Worm (Caenorhabditis elegans) whole organism, L2 larva: ENCODE data around the gene rbm-7.

ENCODE experiments used
- C34F6.9 ChIP-seq: fragments of 150-350 bp; optimal IDR thresholded peaks from 2 replicates; lab custom pipeline; 2014; ENCODE audit warnings: missing biosample characterization, missing genetic modification characterization
- F13H6.1 ChIP-seq: sonication (generic microtip); optimal IDR thresholded peaks from 2 replicates; lab custom pipeline; 2016; ENCODE audit warnings: missing genetic modification characterization, missing compliant biosample characterization
- R02D3.7 ChIP-seq: fragments of 150-350 bp; optimal IDR thresholded peaks from 2 replicates; lab custom pipeline; 2014; ENCODE audit warnings: missing biosample characterization, missing genetic modification characterization
- Y55F3AM.14 ChIP-seq: fragments of 200-800 bp; sonication (Bioruptor generic); optimal IDR thresholded peaks from 2 replicates; lab custom pipeline; 2018; ENCODE audit warnings: mild to moderate bottlenecking, missing genetic modification characterization, missing compliant biosample characterization
- ZK546.5 ChIP-seq: sonication (generic microtip); optimal IDR thresholded peaks from 2 replicates; lab custom pipeline; 2017; ENCODE audit warnings: missing biosample characterization, missing genetic modification characterization
- alr-1 ChIP-seq: fragments of 150-350 bp; optimal IDR thresholded peaks from 2 replicates; lab custom pipeline; 2014; ENCODE audit warnings: missing biosample characterization, missing genetic modification characterization
- aly-2 ChIP-seq: fragments of 150-350 bp; optimal IDR thresholded peaks from 2 replicates; lab custom pipeline; 2014; ENCODE audit warnings: missing biosample characterization, missing genetic modification characterization
- ama-1 ChIP-seq: fragments of 150-350 bp; optimal IDR thresholded peaks from 2 replicates; lab custom pipeline; 2018; ENCODE audit warnings: inconsistent platforms
- blmp-1 ChIP-seq: sonication (generic microtip); optimal IDR thresholded peaks from 2 replicates; lab custom pipeline; 2017; ENCODE audit warnings: missing genetic modification characterization, mild to moderate bottlenecking, missing compliant biosample characterization, antibody characterized with exemption, moderate library complexity; ENCODE audit not compliant: insufficient read depth
- ceh-16 ChIP-seq: fragments of 150-350 bp; optimal IDR thresholded peaks from 2 replicates; lab custom pipeline; 2014; ENCODE audit warnings: missing biosample characterization, missing genetic modification characterization
- ceh-82 ChIP-seq: fragments of 150-350 bp; optimal IDR thresholded peaks from 2 replicates; lab custom pipeline; 2014; ENCODE audit warnings: missing biosample characterization, missing genetic modification characterization
- crh-2 ChIP-seq: sonication (generic microtip); optimal IDR thresholded peaks from 2 replicates; lab custom pipeline; 2017; ENCODE audit warnings: missing biosample characterization, missing genetic modification characterization
- dmd-4 ChIP-seq: sonication (generic microtip); optimal IDR thresholded peaks from 2 replicates; lab custom pipeline; 2017; ENCODE audit warnings: missing biosample characterization, missing genetic modification characterization
- egl-27 ChIP-seq: sonication (generic microtip); optimal IDR thresholded peaks from 3 replicates; lab custom pipeline; 2017; ENCODE audit warnings: missing biosample characterization, missing genetic modification reagents, missing genetic modification characterization
- elt-1 ChIP-seq: fragments of 150-350 bp; optimal IDR thresholded peaks from 2 replicates; lab custom pipeline; 2014; ENCODE audit warnings: missing biosample characterization, missing genetic modification characterization
- elt-3 ChIP-seq: sonication (generic microtip); optimal IDR thresholded peaks from 2 replicates; lab custom pipeline; 2017; ENCODE audit warnings: missing biosample characterization, missing genetic modification characterization
- fos-1 ChIP-seq: fragments of 150-350 bp; optimal IDR thresholded peaks from 2 replicates; lab custom pipeline; 2014; ENCODE audit warnings: missing biosample characterization, missing genetic modification characterization
- gmeb-1 ChIP-seq: fragments of 150-350 bp; optimal IDR thresholded peaks from 2 replicates; lab custom pipeline; 2014; ENCODE audit warnings: missing biosample characterization, missing genetic modification characterization
- lin-11 ChIP-seq: fragments of 150-350 bp; sonication (generic microtip); optimal IDR thresholded peaks from 2 replicates; lab custom pipeline; 2014; ENCODE audit warnings: missing biosample characterization, missing genetic modification characterization, inconsistent platforms, mixed read lengths
- lin-13 ChIP-seq: fragments of 150-350 bp; optimal IDR thresholded peaks from 2 replicates; lab custom pipeline; 2014; ENCODE audit warnings: missing biosample characterization, missing genetic modification reagents, missing genetic modification characterization
- lin-39 ChIP-seq: fragments of 150-350 bp; optimal IDR thresholded peaks from 2 replicates; lab custom pipeline; 2014; ENCODE audit warnings: missing biosample characterization, missing genetic modification reagents, missing genetic modification characterization
- lsy-2 ChIP-seq, 2 experiments: fragments of 150-350 bp in 1 of 2; sonication (generic microtip) in 1 of 2; optimal IDR thresholded peaks; 2 replicates each; lab custom pipeline; 2014 to 2017; ENCODE audit warnings: missing biosample characterization in 2 of 2, missing genetic modification characterization in 2 of 2
- mab-5 ChIP-seq: fragments of 150-350 bp; optimal IDR thresholded peaks from 2 replicates; lab custom pipeline; 2014; ENCODE audit warnings: missing biosample characterization, missing genetic modification characterization
- mbf-1 ChIP-seq: sonication (generic microtip); optimal IDR thresholded peaks from 2 replicates; lab custom pipeline; 2017; ENCODE audit warnings: missing biosample characterization, missing genetic modification characterization
- mdl-1 ChIP-seq, 2 experiments: fragments of 150-350 bp in 1 of 2; sonication (generic microtip) in 1 of 2; optimal IDR thresholded peaks; 2 replicates each; lab custom pipeline; 2017; ENCODE audit warnings: missing biosample characterization in 2 of 2, missing genetic modification characterization in 2 of 2
- nhr-10 ChIP-seq: sonication (generic microtip); optimal IDR thresholded peaks from 2 replicates; lab custom pipeline; 2017; ENCODE audit warnings: missing biosample characterization, missing genetic modification characterization
- nhr-11 ChIP-seq: fragments of 150-350 bp; optimal IDR thresholded peaks from 2 replicates; lab custom pipeline; 2014; ENCODE audit warnings: missing biosample characterization, missing genetic modification characterization
- nhr-12 ChIP-seq: fragments of 150-350 bp; optimal IDR thresholded peaks from 2 replicates; lab custom pipeline; 2014; ENCODE audit warnings: missing biosample characterization, missing genetic modification characterization
- nhr-129 ChIP-seq: fragments of 150-350 bp; optimal IDR thresholded peaks from 2 replicates; lab custom pipeline; 2014; ENCODE audit warnings: missing biosample characterization, missing genetic modification characterization
- nhr-21 ChIP-seq: fragments of 150-350 bp; optimal IDR thresholded peaks from 2 replicates; lab custom pipeline; 2014; ENCODE audit warnings: missing biosample characterization, missing genetic modification characterization
- nhr-23 ChIP-seq: fragments of 150-350 bp; optimal IDR thresholded peaks from 2 replicates; lab custom pipeline; 2014; ENCODE audit warnings: missing biosample characterization, missing genetic modification reagents, missing genetic modification characterization
- nhr-237 ChIP-seq: fragments of 150-350 bp; optimal IDR thresholded peaks from 2 replicates; lab custom pipeline; 2014; ENCODE audit warnings: missing biosample characterization, missing genetic modification characterization
- nhr-25 ChIP-seq: fragments of 150-350 bp; sonication (generic microtip); optimal IDR thresholded peaks from 3 replicates; lab custom pipeline; 2014; ENCODE audit warnings: missing biosample characterization, missing genetic modification characterization
- nhr-6 ChIP-seq: fragments of 150-350 bp; optimal IDR thresholded peaks from 2 replicates; lab custom pipeline; 2014; ENCODE audit warnings: missing biosample characterization, missing genetic modification characterization
- nhr-77 ChIP-seq: fragments of 150-350 bp; optimal IDR thresholded peaks from 2 replicates; lab custom pipeline; 2014; ENCODE audit warnings: missing biosample characterization, missing genetic modification characterization
- peb-1 ChIP-seq: fragments of 150-350 bp; optimal IDR thresholded peaks from 2 replicates; lab custom pipeline; 2014; ENCODE audit warnings: missing biosample characterization, missing genetic modification characterization
- sem-4 ChIP-seq: fragments of 150-350 bp; optimal IDR thresholded peaks from 2 replicates; lab custom pipeline; 2014; ENCODE audit warnings: missing biosample characterization, missing genetic modification reagents, missing genetic modification characterization
- skn-1 ChIP-seq: sonication (generic microtip); optimal IDR thresholded peaks from 2 replicates; lab custom pipeline; 2017; ENCODE audit warnings: missing biosample characterization, missing genetic modification characterization
- sma-3 ChIP-seq: sonication (generic microtip); optimal IDR thresholded peaks from 2 replicates; lab custom pipeline; 2016; ENCODE audit warnings: missing genetic modification reagents, missing genetic modification characterization, missing compliant biosample characterization
- sma-9 ChIP-seq, 2 experiments: fragments of 150-350 bp in 1 of 2; sonication (generic microtip) in 1 of 2; optimal IDR thresholded peaks; 2 replicates each; lab custom pipeline; 2014 to 2016; ENCODE audit warnings: missing genetic modification characterization in 2 of 2, mild to moderate bottlenecking in 1 of 2, missing biosample characterization in 1 of 2, missing compliant biosample characterization in 1 of 2, missing genetic modification reagents in 1 of 2, moderate library complexity in 1 of 2
- snpc-4 ChIP-seq: fragments of 150-350 bp; optimal IDR thresholded peaks from 2 replicates; lab custom pipeline; 2014; ENCODE audit warnings: missing biosample characterization, missing genetic modification characterization
- unc-39 ChIP-seq: fragments of 150-350 bp; optimal IDR thresholded peaks from 2 replicates; lab custom pipeline; 2014; ENCODE audit warnings: missing biosample characterization, missing genetic modification characterization
- unc-55 ChIP-seq: fragments of 150-350 bp; sonication (generic microtip); optimal IDR thresholded peaks from 3 replicates; lab custom pipeline; 2014; ENCODE audit warnings: missing biosample characterization, missing genetic modification reagents, missing genetic modification characterization
- unc-62 ChIP-seq: fragments of 150-350 bp; optimal IDR thresholded peaks from 2 replicates; lab custom pipeline; 2014; ENCODE audit warnings: missing biosample characterization, missing genetic modification reagents, missing genetic modification characterization
- zag-1 ChIP-seq: fragments of 150-350 bp; optimal IDR thresholded peaks from 2 replicates; lab custom pipeline; 2014; ENCODE audit warnings: missing biosample characterization, missing genetic modification characterization
- ztf-1 ChIP-seq: fragments of 200-800 bp; sonication (Bioruptor generic); conservative IDR thresholded peaks from 2 replicates; pipeline ENCODE4 v1.3.6; 2022; ENCODE audit warnings: missing genetic modification characterization, missing compliant biosample characterization
- ztf-11 ChIP-seq: sonication (generic microtip); optimal IDR thresholded peaks from 2 replicates; lab custom pipeline; 2017; ENCODE audit warnings: missing biosample characterization, missing genetic modification characterization
- ztf-4 ChIP-seq: fragments of 150-350 bp; optimal IDR thresholded peaks from 2 replicates; lab custom pipeline; 2014; ENCODE audit warnings: missing biosample characterization, missing genetic modification characterization

rbm-7 gene

ce11 chrIII:12904987-12905541 is 26.6 kb downstream of the rbm-7 start, which contains the start of gene cox-5A:
TSS of gene cox-5A (plus strand) at chrIII:12905491.
- peak; percentile 99 for TF ChIP-seq lin-11 (tag; lab: Kevin White, UChicago)
- TF ChIP-seq aly-2 (tag; lab: Kevin White, UChicago) = peak; percentile 62
- TF ChIP-seq zag-1 (tag; lab: Kevin White, UChicago) = peak; percentile 96
- TF ChIP-seq nhr-25 = peak; percentile 99
- TF ChIP-seq unc-39 = no peak
- TF ChIP-seq sma-3 (GFP tag; lab: Kevin White, UChicago) = peak; percentile 100
- peak; percentile 100 for TF ChIP-seq gmeb-1 (tag; lab: Kevin White, UChicago)
- TF ChIP-seq nhr-23 (tag; lab: Kevin White, UChicago) = no peak
- TF ChIP-seq unc-55 (GFP tag; lab: Kevin White, UChicago) = peak; percentile 100
- peak; percentile 99 for TF ChIP-seq sma-9 (GFP tag; optimal IDR thresholded peaks at IDR 0.05; lab: Kevin White, UChicago)
- TF ChIP-seq sma-9 (tag; optimal IDR thresholded peaks at IDR 0.05; lab: Kevin White, UChicago) = no peak
- TF ChIP-seq Y55F3AM.14 (GFP tag; lab: Kevin White, UChicago) = peak; percentile 98
- TF ChIP-seq lin-39 (tag; lab: Kevin White, UChicago) = no peak
- TF ChIP-seq nhr-21 (tag; lab: Kevin White, UChicago) = peak; percentile 99
- peak; percentile 94 for TF ChIP-seq ceh-82
- TF ChIP-seq skn-1 (tag; lab: Kevin White, UChicago) = peak; percentile 87
- TF ChIP-seq mbf-1 (tag; lab: Kevin White, UChicago) = peak; percentile 57
- peak; percentile 88 for TF ChIP-seq ZK546.5 (tag; lab: Kevin White, UChicago)
- TF ChIP-seq sem-4 (tag; lab: Kevin White, UChicago) = peak; percentile 100
- no peak for TF ChIP-seq alr-1 (tag; lab: Kevin White, UChicago)
- peak; percentile 89 for TF ChIP-seq nhr-237 (tag; lab: Kevin White, UChicago)
- no peak for TF ChIP-seq elt-3 (tag; lab: Kevin White, UChicago)
- peak; percentile 99 for TF ChIP-seq F13H6.1 (tag; lab: Kevin White, UChicago)
- peak; percentile 99 for TF ChIP-seq crh-2 (tag; lab: Kevin White, UChicago)
- no peak for TF ChIP-seq nhr-11
- peak; percentile 97; the same call in 1 of the 2 replicates for TF ChIP-seq ztf-1 (GFP tag; lab: Robert Waterston, UW)
- TF ChIP-seq ama-1 (lab: Kevin White, UChicago) = peak; percentile 85
- peak; percentile 17 for TF ChIP-seq ztf-11 (tag; lab: Kevin White, UChicago)
- peak; percentile 100 for TF ChIP-seq lsy-2 (tag; optimal IDR thresholded peaks at IDR 0.05; lab: Kevin White, UChicago)
- TF ChIP-seq blmp-1 (tag; lab: Kevin White, UChicago) = peak; percentile 89
- peak; percentile 99 for TF ChIP-seq ztf-4 (tag; lab: Kevin White, UChicago)
- TF ChIP-seq nhr-6 (tag; lab: Kevin White, UChicago) = peak; percentile 99
- peak; percentile 95 for TF ChIP-seq nhr-10 (tag; lab: Kevin White, UChicago)
- TF ChIP-seq fos-1 (tag; lab: Kevin White, UChicago) = peak; percentile 100
- peak; percentile 72 for TF ChIP-seq dmd-4
- peak; percentile 97 for TF ChIP-seq nhr-129 (tag; lab: Kevin White, UChicago)
- TF ChIP-seq nhr-12 (tag; lab: Kevin White, UChicago) = peak; percentile 83
- TF ChIP-seq unc-62 (GFP tag; lab: Kevin White, UChicago) = peak; percentile 94
- peak; percentile 92 for TF ChIP-seq snpc-4 (tag; lab: Kevin White, UChicago)
- peak; percentile 97 for TF ChIP-seq egl-27
- TF ChIP-seq ceh-16 (tag; lab: Kevin White, UChicago) = peak; percentile 93
- TF ChIP-seq C34F6.9 = peak; percentile 100
- peak; percentile 85 for TF ChIP-seq R02D3.7 (tag; lab: Kevin White, UChicago)
- TF ChIP-seq lin-13 (GFP tag; lab: Kevin White, UChicago) = peak; percentile 99
- peak; percentile 82 to 92 for TF ChIP-seq mdl-1 (tag; optimal IDR thresholded peaks at IDR 0.05; lab: Kevin White, UChicago)
- no peak for TF ChIP-seq peb-1
- TF ChIP-seq nhr-77 (tag; lab: Kevin White, UChicago) = peak; percentile 90
- TF ChIP-seq elt-1 = no peak
- TF ChIP-seq mab-5 (tag; lab: Kevin White, UChicago) = peak; percentile 98
